Fruit fly (Drosophila melanogaster) whole organism, prepupa: ENCODE measurements around the gene Cand1.

Experiments
- Blimp-1 ChIP-seq: fragments of 200-800 bp; sonication (Bioruptor generic); optimal IDR thresholded peaks from 3 replicates; lab custom pipeline; 2017; ENCODE audit warnings: missing biosample characterization, missing genetic modification characterization, mild to moderate bottlenecking, moderate library complexity, missing genetic modification reagents
- CG10631 ChIP-seq: fragments of 200-800 bp; sonication (Bioruptor generic); optimal IDR thresholded peaks from 2 replicates; lab custom pipeline; 2016; ENCODE audit warnings: missing biosample characterization, missing genetic modification characterization
- CG10669 ChIP-seq: fragments of 200-800 bp; sonication (Bioruptor generic); optimal IDR thresholded peaks from 3 replicates; lab custom pipeline; 2018; ENCODE audit warnings: missing biosample characterization, mild to moderate bottlenecking, missing genetic modification characterization, moderate library complexity
- CG11294 ChIP-seq: fragments of 200-800 bp; sonication (Bioruptor generic); IDR thresholded peaks from 2 replicates; pipeline ENCODE4 v1.3.6; 2022; ENCODE audit warnings: missing biosample characterization, missing genetic modification characterization
- CG11762 ChIP-seq: fragments of 200-800 bp; sonication (Bioruptor generic); optimal IDR thresholded peaks from 3 replicates; lab custom pipeline; 2016; ENCODE audit warnings: missing biosample characterization, missing genetic modification characterization; ENCODE audit not compliant: insufficient read depth
- CG11902 ChIP-seq: fragments of 200-800 bp; sonication (Bioruptor generic); optimal IDR thresholded peaks from 3 replicates; lab custom pipeline; 2016; ENCODE audit warnings: missing biosample characterization, missing genetic modification characterization
- CG15336 ChIP-seq: fragments of 200-800 bp; sonication (Bioruptor generic); IDR thresholded peaks from 2 replicates; pipeline ENCODE4 v1.3.6; 2022; ENCODE audit warnings: missing biosample characterization, missing genetic modification characterization
- CG16779 ChIP-seq: fragments of 200-800 bp; sonication (Bioruptor generic); optimal IDR thresholded peaks from 3 replicates; lab custom pipeline; 2017; ENCODE audit warnings: missing biosample characterization, mild to moderate bottlenecking, missing genetic modification characterization
- CG34406 ChIP-seq: fragments of 200-800 bp; sonication (Bioruptor generic); optimal IDR thresholded peaks from 3 replicates; lab custom pipeline; 2016; ENCODE audit warnings: missing biosample characterization, missing genetic modification characterization
- CG3919 ChIP-seq: fragments of 200-800 bp; sonication (Bioruptor generic); optimal IDR thresholded peaks from 3 replicates; lab custom pipeline; 2016; ENCODE audit warnings: missing biosample characterization, missing genetic modification characterization
- CG4318 ChIP-seq: fragments of 200-800 bp; sonication (Bioruptor generic); optimal IDR thresholded peaks from 3 replicates; lab custom pipeline; 2017; ENCODE audit warnings: missing biosample characterization, mild to moderate bottlenecking, missing genetic modification characterization
- CG6163 ChIP-seq: fragments of 200-800 bp; sonication (Bioruptor generic); IDR thresholded peaks from 3 replicates; pipeline ENCODE4 v1.3.6; 2022; ENCODE audit warnings: missing biosample characterization, missing genetic modification characterization
- CG6276 ChIP-seq: fragments of 200-800 bp; sonication (Bioruptor generic); optimal IDR thresholded peaks from 2 replicates; lab custom pipeline; 2017; ENCODE audit warnings: missing biosample characterization, mild to moderate bottlenecking, missing genetic modification characterization
- CG6792 ChIP-seq: fragments of 200-800 bp; sonication (Bioruptor generic); optimal IDR thresholded peaks from 3 replicates; lab custom pipeline; 2016; ENCODE audit warnings: missing biosample characterization, missing genetic modification characterization
- CG6808 ChIP-seq: fragments of 200-800 bp; sonication (Bioruptor generic); optimal IDR thresholded peaks from 3 replicates; lab custom pipeline; 2017; ENCODE audit warnings: missing biosample characterization, missing genetic modification characterization, mild to moderate bottlenecking, moderate library complexity, missing genetic modification reagents
- CG6854 ChIP-seq: fragments of 200-800 bp; sonication (Bioruptor generic); optimal IDR thresholded peaks from 2 replicates; lab custom pipeline; 2017; ENCODE audit warnings: missing biosample characterization, mild to moderate bottlenecking, missing genetic modification characterization
- CG8119 ChIP-seq: fragments of 200-800 bp; sonication (Bioruptor generic); IDR thresholded peaks from 3 replicates; pipeline ENCODE4 v1.3.6; 2022; ENCODE audit warnings: missing biosample characterization, missing genetic modification characterization
- CG8319 ChIP-seq: fragments of 200-800 bp; sonication (Bioruptor generic); optimal IDR thresholded peaks from 3 replicates; lab custom pipeline; 2016; ENCODE audit warnings: missing biosample characterization, missing genetic modification characterization
- Eip75B ChIP-seq: fragments of 200-800 bp; sonication (Bioruptor generic); optimal IDR thresholded peaks from 3 replicates; lab custom pipeline; 2016; ENCODE audit warnings: missing biosample characterization, missing genetic modification characterization
- Eip78C ChIP-seq: fragments of 200-800 bp; sonication (Bioruptor generic); peaks from one replicate; lab custom pipeline; 2016; ENCODE audit warnings: missing biosample characterization, missing genetic modification characterization
- Eip93F ChIP-seq: fragments of 200-800 bp; sonication (Bioruptor generic); optimal IDR thresholded peaks from 2 replicates; lab custom pipeline; 2016; ENCODE audit warnings: missing biosample characterization, mild to moderate bottlenecking, missing genetic modification characterization
- Ets21C ChIP-seq: fragments of 200-800 bp; sonication (Bioruptor generic); optimal IDR thresholded peaks from 3 replicates; lab custom pipeline; 2016; ENCODE audit warnings: missing biosample characterization, missing genetic modification characterization
- Ets96B ChIP-seq: fragments of 200-800 bp; optimal IDR thresholded peaks from 2 replicates; lab custom pipeline; 2019; ENCODE audit warnings: missing biosample characterization, mild to moderate bottlenecking, missing genetic modification characterization, moderate library complexity
- Hr38 ChIP-seq: sonication (Bioruptor generic); optimal IDR thresholded peaks from 2 replicates; lab custom pipeline; 2016; ENCODE audit warnings: missing biosample characterization, missing genetic modification characterization
- Hr39 ChIP-seq: fragments of 200-800 bp; sonication (Bioruptor generic); optimal IDR thresholded peaks from 2 replicates; lab custom pipeline; 2016; ENCODE audit warnings: missing biosample characterization, missing genetic modification characterization
- Hr4 ChIP-seq: fragments of 200-800 bp; sonication (Bioruptor generic); optimal IDR thresholded peaks from 3 replicates; lab custom pipeline; 2016; ENCODE audit warnings: missing biosample characterization, missing genetic modification characterization
- Lpt ChIP-seq: fragments of 200-800 bp; sonication (Bioruptor generic); optimal IDR thresholded peaks from 3 replicates; lab custom pipeline; 2016; ENCODE audit warnings: missing biosample characterization, missing genetic modification characterization
- Met ChIP-seq: fragments of 200-800 bp; sonication (Bioruptor generic); optimal IDR thresholded peaks from 3 replicates; lab custom pipeline; 2016; ENCODE audit warnings: missing biosample characterization, missing genetic modification characterization
- Smox ChIP-seq: fragments of 200-800 bp; sonication (Bioruptor generic); optimal IDR thresholded peaks from 3 replicates; lab custom pipeline; 2016; ENCODE audit warnings: missing biosample characterization, missing genetic modification characterization
- Sox102F ChIP-seq: fragments of 200-800 bp; sonication (Bioruptor generic); optimal IDR thresholded peaks from 2 replicates; lab custom pipeline; 2016; ENCODE audit warnings: missing biosample characterization, mild to moderate bottlenecking, missing genetic modification characterization
- Sox14 ChIP-seq: fragments of 200-800 bp; sonication (Bioruptor generic); optimal IDR thresholded peaks from 3 replicates; lab custom pipeline; 2016; ENCODE audit warnings: missing biosample characterization, missing genetic modification characterization
- Sox15 ChIP-seq: fragments of 200-800 bp; sonication (Bioruptor generic); optimal IDR thresholded peaks from 3 replicates; lab custom pipeline; 2016; ENCODE audit warnings: missing biosample characterization, missing genetic modification characterization
- dac ChIP-seq: fragments of 200-800 bp; sonication (Bioruptor generic); optimal IDR thresholded peaks from 2 replicates; lab custom pipeline; 2017; ENCODE audit warnings: missing biosample characterization, mild to moderate bottlenecking, missing genetic modification characterization
- eg ChIP-seq: fragments of 200-800 bp; sonication (Bioruptor generic); IDR thresholded peaks from 3 replicates; pipeline ENCODE4 v1.3.6; 2022; ENCODE audit warnings: missing biosample characterization, missing genetic modification characterization
- esn ChIP-seq: fragments of 200-800 bp; sonication (Bioruptor generic); optimal IDR thresholded peaks from 2 replicates; lab custom pipeline; 2016; ENCODE audit warnings: missing biosample characterization, mild to moderate bottlenecking, missing genetic modification characterization, moderate library complexity
- lz ChIP-seq: fragments of 200-800 bp; sonication (Bioruptor generic); optimal IDR thresholded peaks from 3 replicates; lab custom pipeline; 2016; ENCODE audit warnings: missing biosample characterization, missing genetic modification characterization
- spab ChIP-seq: fragments of 200-800 bp; sonication (Bioruptor generic); optimal IDR thresholded peaks from 2 replicates; lab custom pipeline; 2017; ENCODE audit warnings: missing biosample characterization, mild to moderate bottlenecking, missing genetic modification characterization, missing genetic modification reagents
- ss ChIP-seq, 2 experiments: fragments of 200-800 bp; sonication (Bioruptor generic); optimal IDR thresholded peaks; 2 replicates in 1 of 2; 3 replicates in 1 of 2; lab custom pipeline; 2017 to 2018; ENCODE audit warnings: mild to moderate bottlenecking in 2 of 2, missing biosample characterization in 2 of 2, missing genetic modification characterization in 2 of 2, moderate library complexity in 1 of 2
- svp ChIP-seq: fragments of 200-800 bp; sonication (Bioruptor generic); peaks from one replicate; lab custom pipeline; 2016; ENCODE audit warnings: missing biosample characterization, missing genetic modification characterization
- topi ChIP-seq: fragments of 200-800 bp; sonication (Bioruptor generic); optimal IDR thresholded peaks from 3 replicates; lab custom pipeline; 2016; ENCODE audit warnings: missing biosample characterization, missing genetic modification characterization
- vri ChIP-seq: fragments of 200-800 bp; sonication (Bioruptor generic); optimal IDR thresholded peaks from 3 replicates; lab custom pipeline; 2016; ENCODE audit warnings: missing biosample characterization, mild to moderate bottlenecking, missing genetic modification characterization

Gene Cand1

dm6 chr2L:10356508-10356907, 6.0 kb downstream of the Cand1 start, which contains the start of the genes CtsL4 and ClpP (continued):
- TF ChIP-seq Eip78C (GFP tag; lab: Kevin White, UChicago) (no peak), CG11294 (GFP tag; lab: Robert Waterston, UW) (no peak), Hr39 (GFP tag; lab: Kevin White, UChicago) (no peak), Ets21C (GFP tag; lab: Kevin White, UChicago) (no peak), Blimp-1 (GFP tag; lab: Kevin White, UChicago) (no peak), esn (peak; percentile 55), CG11902 (GFP tag; lab: Kevin White, UChicago) (no peak), topi (GFP tag; lab: Kevin White, UChicago) (no peak), spab (GFP tag; lab: Kevin White, UChicago) (no peak), CG6854 (GFP tag; lab: Kevin White, UChicago) (no peak), dac (peak; percentile 10), Sox15 (GFP tag; lab: Kevin White, UChicago) (no peak), CG34406 (GFP tag; lab: Kevin White, UChicago) (peak; percentile 40), CG4318 (GFP tag; lab: Kevin White, UChicago) (no peak), vri (no peak), CG16779 (tag; lab: Kevin White, UChicago) (no peak), CG15336 (GFP tag; lab: Robert Waterston, UW) (no peak), CG11762 (GFP tag; lab: Kevin White, UChicago) (no peak), CG8119 (no peak), CG3919 (GFP tag; lab: Kevin White, UChicago) (no peak), Eip75B (no peak), CG10669 (GFP tag; lab: Kevin White, UChicago) (no peak), CG10631 (GFP tag; lab: Kevin White, UChicago) (no peak), Smox (no peak)

- no peak for TF ChIP-seq CG6276 (GFP tag; lab: Kevin White, UChicago)
- TF ChIP-seq Sox14 (GFP tag; lab: Kevin White, UChicago): no peak
- no peak for TF ChIP-seq CG8319 (GFP tag; lab: Kevin White, UChicago)
- no peak for TF ChIP-seq Eip78C (GFP tag; lab: Kevin White, UChicago)
- no peak for TF ChIP-seq Ets96B (tag; lab: Kevin White, UChicago)
- TF ChIP-seq Hr39 (GFP tag; lab: Kevin White, UChicago): no peak
- no peak for TF ChIP-seq Sox15 (GFP tag; lab: Kevin White, UChicago)
- TF ChIP-seq Lpt (GFP tag; lab: Kevin White, UChicago): no peak
- TF ChIP-seq CG11294 (GFP tag; lab: Robert Waterston, UW): no peak
- TF ChIP-seq Met (GFP tag; lab: Kevin White, UChicago): no peak
- TF ChIP-seq lz (GFP tag; lab: Kevin White, UChicago): no peak
- no peak for TF ChIP-seq CG8119
Measured at dm6 chr2L:10353871-10354270, 8.6 kb downstream of the Cand1 start, which contains the start of gene CG34367. CG34367 (minus strand) TSS chr2L:10353905.

- TF ChIP-seq Sox102F (GFP tag; lab: Kevin White, UChicago): no peak
- TF ChIP-seq CG34406 (GFP tag; lab: Kevin White, UChicago): no peak
- TF ChIP-seq Eip93F: no peak
- no peak for TF ChIP-seq Hr38 (GFP tag; lab: Kevin White, UChicago)
- TF ChIP-seq CG6163 (GFP tag; lab: Robert Waterston, UW): no peak
- TF ChIP-seq CG6808 (GFP tag; lab: Kevin White, UChicago): no peak
- TF ChIP-seq CG11294 (GFP tag; lab: Robert Waterston, UW): no peak
- no peak for TF ChIP-seq CG10669 (GFP tag; lab: Kevin White, UChicago)
- no peak for TF ChIP-seq dac
- no peak for TF ChIP-seq Lpt (GFP tag; lab: Kevin White, UChicago)
- TF ChIP-seq CG6792: no peak
- no peak for TF ChIP-seq CG6854 (GFP tag; lab: Kevin White, UChicago)
- TF ChIP-seq Ets21C (GFP tag; lab: Kevin White, UChicago): no peak
- no peak for TF ChIP-seq svp (GFP tag; lab: Kevin White, UChicago)
- TF ChIP-seq ss (GFP tag; optimal IDR thresholded peaks at IDR 0.05; lab: Kevin White, UChicago): no peak
- no peak for TF ChIP-seq esn
- TF ChIP-seq CG6276 (GFP tag; lab: Kevin White, UChicago): no peak
- no peak for TF ChIP-seq eg (GFP tag; lab: Robert Waterston, UW)
- TF ChIP-seq Hr4: no peak
- TF ChIP-seq Met (GFP tag; lab: Kevin White, UChicago): no peak
- TF ChIP-seq, all 60 proteins: peak for 0
Measured at dm6 chr2L:10351130-10351529, 11.4 kb downstream of the Cand1 start.
